Fruit fly (Drosophila melanogaster) whole organism, wandering third instar larva: ENCODE measurements around the gene Sik2.

Experiments used
- Abd-B ChIP-seq: fragments of >200 bp; optimal IDR thresholded peaks from 2 replicates; lab custom pipeline; 2017; ENCODE audit warnings: missing biosample characterization, missing genetic modification characterization
- CG32264 ChIP-seq: fragments of 200-800 bp; sonication (Bioruptor generic); optimal IDR thresholded peaks from 2 replicates; lab custom pipeline; 2016; ENCODE audit warnings: missing biosample characterization, missing genetic modification characterization
- CG9705 ChIP-seq: fragments of 200-800 bp; sonication (Bioruptor generic); optimal IDR thresholded peaks from 2 replicates; lab custom pipeline; 2018; ENCODE audit warnings: missing biosample characterization, mild to moderate bottlenecking, missing genetic modification characterization
- CrebA ChIP-seq: fragments of 200-800 bp; sonication (Bioruptor generic); optimal IDR thresholded peaks from 2 replicates; lab custom pipeline; 2016; ENCODE audit warnings: missing biosample characterization, mild to moderate bottlenecking, missing genetic modification characterization, borderline replicate concordance
- Dfd ChIP-seq: fragments of >200 bp; optimal IDR thresholded peaks from 2 replicates; lab custom pipeline; 2017; ENCODE audit warnings: missing biosample characterization, missing genetic modification characterization
- Dif ChIP-seq: fragments of 200-275, 200-300 bp; sonication (Bioruptor generic); optimal IDR thresholded peaks from 2 replicates; lab custom pipeline; 2018; ENCODE audit warnings: missing biosample characterization, missing genetic modification characterization; ENCODE audit not compliant: partially characterized antibody
- GATAd ChIP-seq: sonication (Bioruptor generic); optimal IDR thresholded peaks from 2 replicates; lab custom pipeline; 2016; ENCODE audit warnings: missing biosample characterization, missing genetic modification characterization
- HLH106 ChIP-seq: fragments of 200-800 bp; optimal IDR thresholded peaks from 3 replicates; lab custom pipeline; 2019; ENCODE audit warnings: missing biosample characterization, mild to moderate bottlenecking, missing genetic modification characterization, moderate library complexity
- Hnf4 ChIP-seq: fragments of 200-800 bp; sonication (Bioruptor generic); optimal IDR thresholded peaks from 2 replicates; lab custom pipeline; 2016; ENCODE audit warnings: missing biosample characterization, mild to moderate bottlenecking, missing genetic modification characterization
- Hr78 ChIP-seq: fragments of >200 bp; optimal IDR thresholded peaks from 2 replicates; lab custom pipeline; 2017; ENCODE audit warnings: missing biosample characterization, missing genetic modification characterization
- Mio ChIP-seq: sonication (Bioruptor generic); optimal IDR thresholded peaks from 2 replicates; lab custom pipeline; 2016; ENCODE audit warnings: missing biosample characterization, missing genetic modification characterization
- Myc ChIP-seq: fragments of >200 bp; optimal IDR thresholded peaks from 2 replicates; lab custom pipeline; 2017
- N ChIP-seq: fragments of >200 bp; optimal IDR thresholded peaks from 2 replicates; lab custom pipeline; 2018; ENCODE audit warnings: missing biosample characterization, missing external identifiers, missing genetic modification characterization
- OdsH ChIP-seq: fragments of 200-800 bp; sonication (Bioruptor generic); optimal IDR thresholded peaks from 2 replicates; lab custom pipeline; 2016; ENCODE audit warnings: missing biosample characterization, mild to moderate bottlenecking, missing genetic modification characterization
- Rel ChIP-seq, 2 experiments: fragments of 200-800 bp; sonication (Bioruptor generic) in 1 of 2; optimal IDR thresholded peaks; 2 replicates in 1 of 2; 3 replicates in 1 of 2; lab custom pipeline; 2016 to 2019; ENCODE audit warnings: mild to moderate bottlenecking in 2 of 2, missing biosample characterization in 2 of 2, missing genetic modification characterization in 2 of 2, moderate library complexity in 1 of 2
- Sp1 ChIP-seq: fragments of 200-800 bp; sonication (Bioruptor generic); optimal IDR thresholded peaks from 3 replicates; lab custom pipeline; 2019; ENCODE audit warnings: missing biosample characterization, mild to moderate bottlenecking, missing genetic modification characterization, moderate library complexity
- Vsx2 ChIP-seq: fragments of 200-300, 225-300 bp; sonication (Bioruptor generic); optimal IDR thresholded peaks from 2 replicates; lab custom pipeline; 2018; ENCODE audit warnings: missing biosample characterization, missing genetic modification characterization; ENCODE audit not compliant: partially characterized antibody
- br ChIP-seq: fragments of 200-800 bp; sonication (Bioruptor generic); optimal IDR thresholded peaks from 2 replicates; lab custom pipeline; 2016; ENCODE audit warnings: missing biosample characterization, missing genetic modification characterization
- dl ChIP-seq, 2 experiments: fragments of 175-275, 200-275 bp in 1 of 2; fragments of 200-275 bp in 1 of 2; sonication (Bioruptor generic); optimal IDR thresholded peaks; lab custom pipeline; 2018; ENCODE audit warnings: mild to moderate bottlenecking in 2 of 2, missing biosample characterization in 2 of 2, missing genetic modification characterization in 2 of 2, moderate library complexity in 2 of 2; ENCODE audit not compliant: partially characterized antibody in 2 of 2, insufficient read depth in 1 of 2
- dmrt93B ChIP-seq: fragments of 200-800 bp; sonication (Bioruptor generic); optimal IDR thresholded peaks from 2 replicates; lab custom pipeline; 2018; ENCODE audit warnings: missing biosample characterization, mild to moderate bottlenecking, missing genetic modification characterization
- dsf ChIP-seq: sonication (Bioruptor generic); optimal IDR thresholded peaks from 2 replicates; lab custom pipeline; 2016; ENCODE audit warnings: missing biosample characterization, missing genetic modification characterization, borderline replicate concordance
- ey ChIP-seq: fragments of 200-800 bp; sonication (Bioruptor generic); optimal IDR thresholded peaks from 2 replicates; lab custom pipeline; 2016; ENCODE audit warnings: missing biosample characterization, missing genetic modification characterization
- foxo ChIP-seq, 2 experiments: fragments of 200-800 bp; sonication (Bioruptor generic); optimal IDR thresholded peaks; 2 replicates in 1 of 2; 3 replicates in 1 of 2; lab custom pipeline; 2016 to 2017; ENCODE audit warnings: missing biosample characterization in 2 of 2, missing genetic modification characterization in 2 of 2
- fru ChIP-seq: fragments of 200-800 bp; sonication (Bioruptor generic); optimal IDR thresholded peaks from 3 replicates; lab custom pipeline; 2016; ENCODE audit warnings: missing biosample characterization, mild to moderate bottlenecking, missing genetic modification characterization
- h ChIP-seq: fragments of 200-800 bp; sonication (Bioruptor generic); optimal IDR thresholded peaks from 3 replicates; lab custom pipeline; 2016; ENCODE audit warnings: missing biosample characterization, mild to moderate bottlenecking, missing genetic modification characterization
- jim ChIP-seq: fragments of 175-275, 200-325 bp; sonication (Bioruptor generic); optimal IDR thresholded peaks from 2 replicates; lab custom pipeline; 2016; ENCODE audit warnings: missing biosample characterization, mild to moderate bottlenecking, missing genetic modification characterization
- lola ChIP-seq: fragments of >200 bp; optimal IDR thresholded peaks from 2 replicates; lab custom pipeline; 2017; ENCODE audit warnings: missing biosample characterization, missing genetic modification characterization
- pan ChIP-seq: fragments of >200 bp; optimal IDR thresholded peaks from 2 replicates; lab custom pipeline; 2017
- psq ChIP-seq: fragments of 200-800 bp; sonication (Bioruptor generic); optimal IDR thresholded peaks from 3 replicates; lab custom pipeline; 2017; ENCODE audit warnings: missing biosample characterization, mild to moderate bottlenecking, missing genetic modification characterization, moderate library complexity
- rgr ChIP-seq: fragments of 200-800 bp; sonication (Bioruptor generic); optimal IDR thresholded peaks from 3 replicates; lab custom pipeline; 2016; ENCODE audit warnings: missing biosample characterization, mild to moderate bottlenecking, missing genetic modification characterization
- sage ChIP-seq: fragments of 200-800 bp; sonication (Bioruptor generic); optimal IDR thresholded peaks from 2 replicates; lab custom pipeline; 2016; ENCODE audit warnings: missing biosample characterization, mild to moderate bottlenecking, missing genetic modification characterization
- sv ChIP-seq: fragments of 200-800 bp; sonication (Bioruptor generic); optimal IDR thresholded peaks from 3 replicates; lab custom pipeline; 2016; ENCODE audit warnings: missing biosample characterization, missing genetic modification characterization
- tai ChIP-seq: sonication (Bioruptor generic); optimal IDR thresholded peaks from 2 replicates; lab custom pipeline; 2016; ENCODE audit warnings: missing biosample characterization, missing genetic modification characterization
- usp ChIP-seq: fragments of >200 bp; optimal IDR thresholded peaks from 2 replicates; lab custom pipeline; 2017; ENCODE audit warnings: missing biosample characterization, missing genetic modification characterization
- woc ChIP-seq: sonication (Bioruptor generic); optimal IDR thresholded peaks from 2 replicates; lab custom pipeline; 2016; ENCODE audit warnings: missing biosample characterization, mild to moderate bottlenecking, missing genetic modification characterization

Sik2 gene

DNA sequence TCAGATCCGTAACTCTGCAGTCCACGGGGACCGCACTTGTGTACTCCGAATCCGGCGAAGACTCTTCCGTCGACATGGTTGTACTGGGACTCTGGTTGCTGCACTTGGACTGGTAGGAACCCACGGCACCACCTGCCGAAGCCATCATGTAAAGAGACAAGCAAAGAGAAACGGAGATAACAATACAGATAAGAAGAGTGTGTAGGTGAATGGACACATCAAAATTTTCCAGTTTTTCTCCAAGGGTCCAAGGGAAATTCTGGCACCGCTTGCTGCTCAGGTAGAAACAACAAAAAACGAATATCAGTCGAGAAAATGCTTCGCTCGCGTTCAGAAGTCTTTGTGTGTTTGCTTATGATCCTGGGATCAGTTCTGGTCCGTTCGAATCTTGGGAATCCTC lies 6.6 kb upstream of the Sik2 start, which contains the start of gene CG4194:
Gene CG4194 (plus strand): TSS at position 301 of the 400 bp plus-strand sequence.
- TF ChIP-seq CG9705 (no peak), fru (GFP tag; lab: Kevin White, UChicago) (no peak), dsf (GFP tag; lab: Kevin White, UChicago) (no peak), ey (GFP tag; lab: Kevin White, UChicago) (no peak), Vsx2 (GFP tag; lab: Kevin White, UChicago) (no peak)

DNA sequence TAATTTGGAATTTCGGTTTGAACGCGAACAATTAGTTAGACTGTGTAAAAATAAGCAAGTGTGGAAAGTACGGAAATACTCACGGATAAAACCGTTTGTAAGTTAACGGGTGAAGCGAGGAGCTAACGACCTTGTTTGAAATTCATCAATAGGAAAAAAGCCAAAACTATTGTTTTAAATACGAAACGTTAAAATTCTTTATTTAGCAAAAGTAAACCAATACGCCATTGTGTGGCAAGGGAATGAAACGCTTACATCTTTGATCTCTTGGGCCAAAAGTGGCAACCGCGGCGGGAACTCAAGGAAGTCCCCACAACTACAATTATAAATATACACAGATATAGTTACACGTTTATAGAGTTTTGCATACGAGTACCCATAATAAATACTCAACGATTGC lies 4.5 kb upstream of the Sik2 start, which contains the start of gene CG14054:
Gene CG14054 (minus strand): TSS at position 101 of the 400 bp plus-strand sequence.
- no peak for TF ChIP-seq woc (GFP tag; lab: Kevin White, UChicago)
- no peak for TF ChIP-seq GATAd (GFP tag; lab: Kevin White, UChicago)
- TF ChIP-seq psq: no peak
- TF ChIP-seq Myc (lab: Kevin White, UChicago): no peak
- TF ChIP-seq Dif (GFP tag; lab: Kevin White, UChicago): no peak
- no peak for TF ChIP-seq sv (GFP tag; lab: Kevin White, UChicago)
- TF ChIP-seq N (GFP tag; lab: Kevin White, UChicago): no peak
- no peak for TF ChIP-seq CrebA (GFP tag; lab: Kevin White, UChicago)

DNA sequence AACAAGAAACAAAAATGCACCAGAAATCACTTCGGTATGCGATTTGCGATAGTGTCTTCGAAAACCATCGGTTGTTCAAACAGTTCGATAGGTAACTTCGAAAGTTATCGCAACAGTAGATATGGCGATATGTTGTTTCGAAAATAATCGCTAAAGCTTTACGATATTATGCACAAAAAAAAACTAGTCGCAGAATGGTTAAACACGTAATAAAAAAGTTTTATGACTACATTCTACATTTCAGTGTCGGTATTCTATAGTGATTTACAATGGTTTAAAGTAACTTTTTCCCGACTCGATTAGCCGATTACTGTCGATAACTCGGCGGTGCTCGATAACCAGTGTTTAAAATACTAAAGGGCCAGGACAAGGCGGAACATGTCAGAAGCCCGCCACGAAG lies 3.4 kb upstream of the Sik2 start, which contains the start of gene CG4281:
Gene CG4281 (minus strand): TSS at position 70 of the 400 bp plus-strand sequence.
- TF ChIP-seq woc (GFP tag; lab: Kevin White, UChicago): peak; percentile 58
- no peak for TF ChIP-seq Abd-B (GFP tag; lab: Kevin White, UChicago)
- no peak for TF ChIP-seq foxo (GFP tag; optimal IDR thresholded peaks at IDR 0.05; lab: Kevin White, UChicago)
- TF ChIP-seq Rel (GFP tag; optimal IDR thresholded peaks at IDR 0.05; lab: Kevin White, UChicago): no peak
- no peak for TF ChIP-seq Rel (tag; optimal IDR thresholded peaks at IDR 0.05; lab: Kevin White, UChicago)
- peak; percentile 6 for TF ChIP-seq Sp1 (GFP tag; lab: Kevin White, UChicago)
- no peak for TF ChIP-seq tai (GFP tag; lab: Kevin White, UChicago)
- peak; percentile 2 for TF ChIP-seq fru (GFP tag; lab: Kevin White, UChicago)
- TF ChIP-seq h (GFP tag; lab: Kevin White, UChicago): peak; percentile 29
- no peak for TF ChIP-seq OdsH (GFP tag; lab: Kevin White, UChicago)
- no peak for TF ChIP-seq jim (GFP tag; lab: Kevin White, UChicago)
- TF ChIP-seq CG32264 (GFP tag; lab: Kevin White, UChicago): no peak
- peak; percentile 83 for TF ChIP-seq Myc (lab: Kevin White, UChicago)
- no peak for TF ChIP-seq HLH106 (tag; lab: Kevin White, UChicago)
- TF ChIP-seq Mio (GFP tag; lab: Kevin White, UChicago): no peak
- no peak for TF ChIP-seq N (GFP tag; lab: Kevin White, UChicago)
- TF ChIP-seq, all 38 proteins: peak for 5

DNA sequence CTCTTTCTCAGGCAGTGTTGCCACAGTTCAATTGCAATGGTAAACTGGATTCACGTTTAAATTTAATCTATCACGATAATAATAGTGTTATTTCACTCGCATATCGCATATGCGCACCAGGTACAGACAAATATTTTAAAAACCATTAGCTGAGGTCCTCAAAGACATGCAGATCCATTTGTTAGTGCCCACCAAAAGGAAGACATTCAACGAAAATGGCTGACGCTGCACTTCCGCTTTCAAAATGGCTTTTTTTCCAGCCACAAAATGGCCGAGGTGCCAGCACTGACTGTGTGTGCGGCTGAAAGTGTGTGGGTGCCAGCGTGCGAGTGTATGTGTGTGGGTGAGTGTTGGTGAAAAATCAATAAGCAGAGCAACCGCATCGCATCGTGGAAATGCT lies 596 bp downstream of the Sik2 start:
- no peak for TF ChIP-seq Mio (GFP tag; lab: Kevin White, UChicago)
- TF ChIP-seq Myc (lab: Kevin White, UChicago): peak; percentile 56
- peak; percentile 34 for TF ChIP-seq Sp1 (GFP tag; lab: Kevin White, UChicago)
- TF ChIP-seq HLH106 (tag; lab: Kevin White, UChicago): peak; percentile 20

DNA sequence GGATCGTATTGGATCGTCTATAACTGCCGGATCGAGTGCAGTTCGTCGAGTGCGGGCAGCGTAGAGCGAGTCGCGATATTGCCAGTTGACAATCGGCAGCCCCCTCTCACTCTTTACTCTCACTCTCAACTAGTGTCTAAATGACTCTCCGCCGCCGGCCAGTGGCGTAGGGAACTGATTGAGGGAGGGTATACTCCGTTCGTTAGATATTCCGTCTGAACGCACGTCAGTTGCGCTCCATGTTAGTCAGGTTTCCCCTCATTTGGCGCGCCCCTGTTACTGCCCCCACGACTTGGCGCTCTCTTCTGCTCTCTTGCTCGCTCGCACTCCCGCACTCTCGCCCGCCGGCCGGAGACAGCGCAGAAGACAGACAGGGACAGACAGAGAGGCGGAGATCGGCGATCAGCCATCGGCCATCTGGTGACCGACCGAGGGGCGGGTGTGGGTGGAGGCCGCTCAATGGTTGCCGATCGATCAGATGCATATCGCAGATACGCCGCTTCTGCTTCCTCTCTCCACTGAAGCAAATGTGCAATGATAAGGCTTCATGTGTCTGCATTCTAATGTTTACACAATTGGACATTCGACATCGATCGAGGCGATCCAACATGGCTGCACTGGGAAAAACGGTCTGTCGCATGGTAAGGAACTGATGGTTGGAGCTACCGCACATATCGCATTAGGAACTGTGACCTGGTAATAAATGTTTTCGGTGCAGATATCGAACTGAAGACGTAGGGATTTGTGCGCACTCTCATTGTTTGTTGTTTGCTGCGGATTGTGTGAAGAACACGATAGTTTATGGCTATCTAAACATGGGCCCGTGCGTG lies 11.4 kb downstream of the Sik2 start, which contains the start of gene moody:
Gene moody (minus strand): TSS at position 51 of the 830 bp plus-strand sequence.
- peak; percentile 95 for TF ChIP-seq Hnf4 (GFP tag; lab: Kevin White, UChicago)
- no peak for TF ChIP-seq Dfd (GFP tag; lab: Kevin White, UChicago)
- TF ChIP-seq Myc (lab: Kevin White, UChicago): no peak
- peak; percentile 97 for TF ChIP-seq ey (GFP tag; lab: Kevin White, UChicago)
- TF ChIP-seq HLH106 (tag; lab: Kevin White, UChicago): peak; percentile 95
- peak; percentile 96 for TF ChIP-seq OdsH (GFP tag; lab: Kevin White, UChicago)
- TF ChIP-seq Vsx2 (GFP tag; lab: Kevin White, UChicago): no peak
- TF ChIP-seq usp (GFP tag; lab: Kevin White, UChicago): no peak
- TF ChIP-seq psq: peak; percentile 87
- peak; percentile 69 to 81 for TF ChIP-seq dl (GFP tag; optimal IDR thresholded peaks at IDR 0.05; lab: Kevin White, UChicago; ENCODE audit: insufficient read depth in 1 of 2, partially characterized antibody in 2 of 2)
- TF ChIP-seq Dif (GFP tag; lab: Kevin White, UChicago): peak; percentile 76
- TF ChIP-seq h (GFP tag; lab: Kevin White, UChicago): peak; percentile 98
- peak; percentile 93 for TF ChIP-seq sv (GFP tag; lab: Kevin White, UChicago)
- no peak for TF ChIP-seq N (GFP tag; lab: Kevin White, UChicago)
- TF ChIP-seq fru (GFP tag; lab: Kevin White, UChicago): peak; percentile 97
- TF ChIP-seq pan: no peak
- peak; percentile 93 for TF ChIP-seq CG9705
- peak; percentile 97 for TF ChIP-seq rgr (GFP tag; lab: Kevin White, UChicago)
- TF ChIP-seq sage: peak; percentile 84
- peak; percentile 77 to 99 for TF ChIP-seq foxo (GFP tag; optimal IDR thresholded peaks at IDR 0.05; lab: Kevin White, UChicago)
- TF ChIP-seq Sp1 (GFP tag; lab: Kevin White, UChicago): peak; percentile 94
- no peak for TF ChIP-seq tai (GFP tag; lab: Kevin White, UChicago)
- no peak for TF ChIP-seq Hr78
- no peak for TF ChIP-seq lola (GFP tag; lab: Kevin White, UChicago)
- no peak for TF ChIP-seq Abd-B (GFP tag; lab: Kevin White, UChicago)
- peak; percentile 98 for TF ChIP-seq br (GFP tag; lab: Kevin White, UChicago)
- TF ChIP-seq GATAd (GFP tag; lab: Kevin White, UChicago): peak; percentile 56
- peak; percentile 88 for TF ChIP-seq dmrt93B (GFP tag; lab: Kevin White, UChicago)
- TF ChIP-seq Mio (GFP tag; lab: Kevin White, UChicago): peak; percentile 89
